Fruit fly (Drosophila melanogaster): Measurements from ENCODE around the gene CG42752.

Gene CG42752

dm6 chr2L:18694724-18695105, 45.2 kb downstream of the CG42752 start (continued):
- TF ChIP-seq Side (GFP tag; optimal IDR thresholded peaks at IDR 0.05) (no peak), Bteb2 (GFP tag; optimal IDR thresholded peaks at IDR 0.05) (no peak), ara (GFP tag; IDR thresholded peaks at IDR 0.05) (peak; percentile 33; the same call in 1 of the 2 replicates), CG2120 (GFP tag; optimal IDR thresholded peaks at IDR 0.05) (no peak), sd (tag; optimal IDR thresholded peaks at IDR 0.05) (no peak), CG4707 (GFP tag; optimal IDR thresholded peaks at IDR 0.05) (no peak), MBD-R2 (GFP tag; IDR thresholded peaks at IDR 0.05) (no peak), CG14667 (GFP tag; IDR thresholded peaks at IDR 0.05) (0 out of 2 replicates have a peak, but pooled peaks have one; percentile 16), CG10366 (GFP tag; IDR thresholded peaks at IDR 0.05) (no peak; the same call in 1 of the 2 replicates), Adf1 (GFP tag; IDR thresholded peaks at IDR 0.05) (0 out of 2 replicates have a peak, but pooled peaks have one; percentile 4), CG18011 (GFP tag; optimal IDR thresholded peaks at IDR 0.05) (no peak), Deaf1 (tag; optimal IDR thresholded peaks at IDR 0.05) (no peak), corto (GFP tag; optimal IDR thresholded peaks at IDR 0.05) (no peak), pb (GFP tag; optimal IDR thresholded peaks at IDR 0.05) (no peak), CG10979 (tag; optimal IDR thresholded peaks at IDR 0.05) (peak; percentile 8), CG32772 (GFP tag; IDR thresholded peaks at IDR 0.05) (no peak), bab2 (GFP tag; optimal IDR thresholded peaks at IDR 0.05) (peak; percentile 6), CG13424 (tag; optimal IDR thresholded peaks at IDR 0.05) (peak; percentile 46), NC2α (GFP tag; optimal IDR thresholded peaks at IDR 0.05) (no peak), ranshi (GFP tag; IDR thresholded peaks at IDR 0.05) (no peak), Dfd (GFP tag; optimal IDR thresholded peaks at IDR 0.05) (no peak), abd-A (tag; optimal IDR thresholded peaks at IDR 0.05) (no peak), slbo (GFP tag; IDR thresholded peaks at IDR 0.05) (peak; percentile 75), CG7357 (GFP tag; IDR thresholded peaks at IDR 0.05) (no peak), CG2129 (GFP tag; IDR thresholded peaks at IDR 0.05; ENCODE audit: partially characterized antibody) (no peak), CG30020 (tag; optimal IDR thresholded peaks at IDR 0.05) (no peak), CG7928 (GFP tag; optimal IDR thresholded peaks at IDR 0.05) (no peak), sim (GFP tag; IDR thresholded peaks at IDR 0.05) (no peak), twi (tag; optimal IDR thresholded peaks at IDR 0.05) (no peak), lilli (GFP tag; optimal IDR thresholded peaks at IDR 0.05) (no peak), Atf6 (GFP tag; IDR thresholded peaks at IDR 0.05) (peak; percentile 56), Ada2b (GFP tag; IDR thresholded peaks at IDR 0.05) (peak; percentile 48; the same call in 1 of the 2 replicates), CG31224 (GFP tag; IDR thresholded peaks at IDR 0.05) (peak; percentile 9; the same call in 1 of the 2 replicates), CG8924 (tag; optimal IDR thresholded peaks at IDR 0.05) (no peak), nerfin-2 (GFP tag; IDR thresholded peaks at IDR 0.05; ENCODE audit: partially characterized antibody) (no peak), grn (GFP tag; optimal IDR thresholded peaks at IDR 0.05) (no peak), chm (GFP tag; IDR thresholded peaks at IDR 0.05) (no peak), wor (GFP tag; IDR thresholded peaks at IDR 0.05) (no peak), CG1529 (GFP tag; optimal IDR thresholded peaks at IDR 0.05) (no peak), CG12659 (GFP tag; optimal IDR thresholded peaks at IDR 0.05) (no peak), CG7963 (GFP tag; IDR thresholded peaks at IDR 0.05; ENCODE audit: partially characterized antibody) (no peak), Xbp1 (GFP tag; optimal IDR thresholded peaks at IDR 0.05) (no peak), BtbVII (GFP tag; optimal IDR thresholded peaks at IDR 0.05) (no peak), slou (GFP tag; optimal IDR thresholded peaks at IDR 0.05) (no peak), stc (GFP tag; IDR thresholded peaks at IDR 0.05) (no peak), slp2 (GFP tag; optimal IDR thresholded peaks at IDR 0.05) (no peak), Rx (GFP tag; IDR thresholded peaks at IDR 0.05) (no peak), CG11085 (GFP tag; IDR thresholded peaks at IDR 0.05) (no peak), H15 (GFP tag; IDR thresholded peaks at IDR 0.05) (no peak), ftz-f1 (GFP tag; optimal IDR thresholded peaks at IDR 0.05) (no peak), usp (GFP tag; optimal IDR thresholded peaks at IDR 0.05) (no peak), dmrt11E (tag; optimal IDR thresholded peaks at IDR 0.05) (peak; percentile 18), cas (GFP tag; IDR thresholded peaks at IDR 0.05) (no peak)

All from whole organism, embryonic.